Fruit fly (Drosophila melanogaster) Kc167 (cell line): ENCODE data around the gene CG43248.

Source experiments
- Myc ChIP-seq: fragments of >200 bp; optimal IDR thresholded peaks from 2 replicates; lab custom pipeline; 2017; ENCODE audit warnings: missing external identifiers
- Sin3A ChIP-seq: fragments of >200 bp; optimal IDR thresholded peaks from 2 replicates; lab custom pipeline; 2018; ENCODE audit warnings: missing external identifiers
- h ChIP-seq: fragments of >200 bp; optimal IDR thresholded peaks from 3 replicates; lab custom pipeline; 2018; ENCODE audit warnings: missing external identifiers
- insv ChIP-seq: fragments of >200 bp; optimal IDR thresholded peaks from 3 replicates; lab custom pipeline; 2018; ENCODE audit warnings: missing external identifiers
- psq ChIP-seq: fragments of >200 bp; optimal IDR thresholded peaks from 2 replicates; lab custom pipeline; 2017; ENCODE audit warnings: missing external identifiers
- ttk ChIP-seq: sonication (Bioruptor generic); optimal IDR thresholded peaks from 2 replicates; lab custom pipeline; 2017; ENCODE audit warnings: missing external identifiers

CG43248 gene

DNA sequence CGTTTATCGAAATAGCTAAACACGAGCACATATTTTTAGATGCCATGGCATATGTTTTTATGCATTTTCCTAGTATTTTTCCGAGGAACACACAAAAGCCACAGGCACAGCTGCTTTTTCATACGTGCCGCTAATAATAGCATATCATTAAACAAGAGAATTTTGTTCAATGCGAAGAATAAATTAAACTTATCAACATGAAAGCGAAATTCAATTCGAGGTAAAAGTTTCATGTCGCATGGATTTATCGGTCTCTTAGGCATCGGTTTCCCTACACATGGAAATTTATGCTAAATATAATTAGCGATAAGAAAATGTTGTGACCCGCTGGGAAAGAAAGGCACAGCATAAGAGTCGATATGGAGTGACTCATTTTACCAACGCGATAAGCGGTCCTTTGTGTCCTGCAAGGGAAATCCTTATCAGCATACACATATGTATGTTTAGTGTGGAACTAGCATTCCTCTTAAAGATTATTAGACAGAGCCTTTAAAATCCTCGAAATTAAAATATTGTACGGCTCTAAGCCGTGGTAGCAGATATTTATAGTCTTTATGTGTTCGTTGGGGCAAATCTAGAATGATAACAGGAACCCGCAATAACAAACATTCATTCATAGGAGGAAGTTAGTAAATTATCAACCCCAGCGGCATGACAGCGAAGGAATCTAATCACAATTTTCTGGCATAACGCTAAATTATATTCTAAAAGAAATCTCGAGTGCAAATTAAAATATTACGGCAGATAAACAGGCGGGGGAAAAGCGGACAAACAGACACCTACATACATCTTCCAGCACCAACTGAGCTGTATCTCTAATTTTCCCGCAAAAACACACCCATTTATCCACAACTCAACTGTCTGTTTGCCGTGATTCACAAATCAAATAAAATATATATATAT is at the start of gene CG43248:
TSS of gene CG43248 (minus strand) at position 51 of the 903 bp plus-strand sequence.
- TF ChIP-seq ttk (lab: Kevin White, UChicago), result no peak
- no peak for TF ChIP-seq insv
- TF ChIP-seq h (lab: Kevin White, UChicago), result no peak
- TF ChIP-seq psq (lab: Kevin White, UChicago), result no peak
- no peak for TF ChIP-seq Sin3A (lab: Kevin White, UChicago)
- TF ChIP-seq Myc (lab: Kevin White, UChicago), result no peak

DNA sequence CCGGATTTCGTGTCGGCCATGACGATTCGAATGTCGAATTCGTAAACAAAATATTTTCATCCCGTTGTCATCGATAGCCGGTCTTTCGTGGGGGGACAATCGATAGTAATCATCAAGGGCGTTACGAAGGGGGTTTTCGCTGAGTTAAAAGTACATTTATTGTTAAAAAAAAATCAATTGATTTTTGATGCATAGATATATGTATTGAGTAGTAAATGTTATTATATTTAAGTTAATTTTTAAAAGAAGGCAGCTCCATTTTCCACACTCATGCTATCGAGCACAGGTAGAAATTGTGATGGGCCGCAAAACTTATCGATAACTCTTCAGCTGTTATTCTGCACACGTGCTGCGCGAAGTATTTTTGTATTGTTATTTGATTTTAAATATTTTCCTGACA is 49.2 kb upstream of the CG43248 start, which contains the start of the genes mrn and CG12301:
TSS of gene mrn (minus strand) at position 51 of the 400 bp plus-strand sequence.
TSS of gene CG12301 (plus strand) at position 314 of the 400 bp plus-strand sequence.
- TF ChIP-seq Myc (lab: Kevin White, UChicago) (no peak), insv (no peak), psq (lab: Kevin White, UChicago) (no peak), ttk (lab: Kevin White, UChicago) (no peak), Sin3A (lab: Kevin White, UChicago) (no peak), h (lab: Kevin White, UChicago) (no peak)

- TF ChIP-seq insv (no peak), Myc (lab: Kevin White, UChicago) (no peak)
Observed at dm6 chr3L:15576357-15576756, 45.1 kb upstream of the CG43248 start, which contains the start of gene Ufsp2. Gene Ufsp2 (plus strand): TSS chr3L:15576570.

dm6 chr3L:15570571-15570970 is 39.3 kb upstream of the CG43248 start:
- no peak for TF ChIP-seq Myc (lab: Kevin White, UChicago)
- no peak for TF ChIP-seq h (lab: Kevin White, UChicago)
- TF ChIP-seq insv, result no peak
- TF ChIP-seq psq (lab: Kevin White, UChicago), result no peak
- TF ChIP-seq Sin3A (lab: Kevin White, UChicago), result no peak
- no peak for TF ChIP-seq ttk (lab: Kevin White, UChicago)

dm6 chr3L:15568748-15569147 is 37.5 kb upstream of the CG43248 start:
- TF ChIP-seq Myc (lab: Kevin White, UChicago) (no peak), ttk (lab: Kevin White, UChicago) (no peak), insv (no peak), h (lab: Kevin White, UChicago) (no peak), psq (lab: Kevin White, UChicago) (no peak), Sin3A (lab: Kevin White, UChicago) (no peak)

- TF ChIP-seq psq (lab: Kevin White, UChicago), result no peak
- TF ChIP-seq ttk (lab: Kevin White, UChicago), result no peak
- no peak for TF ChIP-seq Sin3A (lab: Kevin White, UChicago)
- no peak for TF ChIP-seq insv
- no peak for TF ChIP-seq Myc (lab: Kevin White, UChicago)
- TF ChIP-seq h (lab: Kevin White, UChicago), result no peak
Observed at dm6 chr3L:15566484-15566955, 35.2 kb upstream of the CG43248 start.

DNA sequence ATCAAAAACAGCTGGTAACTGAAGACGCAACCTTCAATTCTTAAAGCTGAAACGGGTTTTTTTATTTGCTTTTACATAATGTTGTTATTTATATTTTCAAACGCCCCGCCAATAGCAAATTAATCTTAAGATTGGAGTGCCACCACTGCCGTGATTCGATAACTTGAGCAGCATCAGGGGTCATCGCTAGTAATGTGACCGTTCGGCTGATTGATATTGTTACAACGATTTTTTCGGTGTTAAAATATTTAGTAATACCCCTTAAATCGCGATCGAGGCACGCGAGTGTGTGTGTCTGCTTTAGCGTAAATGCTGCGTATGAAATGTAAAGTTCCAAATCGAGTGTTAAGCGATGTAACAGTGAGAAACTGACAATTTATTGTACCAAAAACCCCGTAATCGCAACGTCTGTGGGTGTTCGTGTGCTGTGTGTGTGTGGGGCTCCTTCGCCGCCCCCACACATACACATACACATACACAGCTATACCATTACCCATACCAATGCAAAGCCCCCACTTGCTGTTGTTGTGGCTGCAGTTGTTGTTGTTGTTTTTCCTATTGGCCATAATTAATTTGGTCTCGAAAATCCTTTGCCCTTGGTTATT is 34.7 kb upstream of the CG43248 start, which contains the start of gene dop:
TSS of gene dop (plus strand) at position 185 of the 605 bp plus-strand sequence.
- no peak for TF ChIP-seq ttk (lab: Kevin White, UChicago)
- no peak for TF ChIP-seq psq (lab: Kevin White, UChicago)
- no peak for TF ChIP-seq h (lab: Kevin White, UChicago)
- TF ChIP-seq insv, result no peak
- no peak for TF ChIP-seq Sin3A (lab: Kevin White, UChicago)
- no peak for TF ChIP-seq Myc (lab: Kevin White, UChicago)

- TF ChIP-seq psq (lab: Kevin White, UChicago), result no peak
- TF ChIP-seq Myc (lab: Kevin White, UChicago), result no peak
- no peak for TF ChIP-seq ttk (lab: Kevin White, UChicago)
- TF ChIP-seq insv, result no peak
- no peak for TF ChIP-seq Sin3A (lab: Kevin White, UChicago)
- TF ChIP-seq h (lab: Kevin White, UChicago), result no peak
Observed at dm6 chr3L:15563851-15564106, 32.5 kb upstream of the CG43248 start.

DNA sequence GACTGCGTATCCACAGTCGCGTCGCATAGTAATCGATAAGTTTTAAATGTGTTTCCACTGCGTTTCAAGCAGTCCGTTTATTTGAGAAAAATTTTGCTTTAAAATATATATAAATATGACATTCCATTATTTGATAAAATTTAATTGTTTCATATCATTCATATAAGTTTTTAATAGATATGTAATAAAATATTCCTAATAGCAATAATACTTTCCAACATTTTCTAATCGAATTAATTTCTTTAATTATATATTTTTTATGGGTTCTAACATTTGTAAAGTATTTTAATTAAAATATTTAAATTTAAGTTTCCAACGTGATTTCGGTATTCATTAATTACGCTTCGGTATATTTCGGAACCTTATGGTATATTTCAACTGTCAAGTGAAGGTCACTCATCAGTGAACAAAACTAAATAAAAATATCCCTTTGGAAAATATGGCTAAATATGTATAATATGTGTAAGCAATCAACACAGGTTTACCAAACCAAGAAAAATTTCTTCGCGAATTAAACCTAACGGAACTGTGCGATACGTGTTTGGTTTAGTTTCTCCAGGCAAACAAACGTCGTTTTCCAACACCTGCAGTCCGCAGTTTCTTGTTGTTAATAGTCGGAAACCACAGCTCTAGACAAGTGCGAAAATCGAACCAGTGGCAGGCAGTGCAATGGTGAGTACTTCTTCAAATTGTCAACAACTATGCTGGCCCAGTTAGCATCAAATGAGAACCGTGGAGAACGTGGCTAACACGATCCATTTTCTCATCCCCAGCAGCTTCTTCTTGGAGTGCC is 32.0 kb upstream of the CG43248 start, which contains the start of the genes CG7739 and SCCRO:
TSS of gene CG7739 (minus strand) at position 8 of the 793 bp plus-strand sequence.
TSS of gene SCCRO (plus strand) at position 370 of the 793 bp plus-strand sequence.
- TF ChIP-seq Sin3A (lab: Kevin White, UChicago) (no peak), psq (lab: Kevin White, UChicago) (no peak), insv (no peak), ttk (lab: Kevin White, UChicago) (no peak), h (lab: Kevin White, UChicago) (no peak)

dm6 chr3L:15562727-15563057 is 31.4 kb upstream of the CG43248 start:
- TF ChIP-seq insv (no peak), h (lab: Kevin White, UChicago) (no peak), Sin3A (lab: Kevin White, UChicago) (no peak), ttk (lab: Kevin White, UChicago) (no peak), Myc (lab: Kevin White, UChicago) (no peak), psq (lab: Kevin White, UChicago) (no peak)
